Fruit fly (Drosophila melanogaster) whole organism, embryonic: ENCODE measurements around the gene veli.

ENCODE experiments used
- ATbp ChIP-seq: fragments of 200-800 bp; sonication (Bioruptor generic); optimal IDR thresholded peaks from 2 replicates; lab custom pipeline; 2017; ENCODE audit warnings: missing biosample characterization, mild to moderate bottlenecking, missing genetic modification characterization, missing genetic modification reagents
- Aef1 ChIP-seq: fragments of 200-800 bp; sonication (Bioruptor generic); IDR thresholded peaks from 3 replicates; pipeline ENCODE4 v1.3.6; 2022; ENCODE audit warnings: missing biosample characterization, missing genetic modification characterization
- Atf-2 ChIP-seq: fragments of 200-800 bp; sonication (Bioruptor generic); optimal IDR thresholded peaks from 2 replicates; lab custom pipeline; 2016; ENCODE audit warnings: missing biosample characterization, missing genetic modification characterization
- Blimp-1 ChIP-seq: fragments of 200-800 bp; sonication (Bioruptor generic); optimal IDR thresholded peaks from 3 replicates; lab custom pipeline; 2018; ENCODE audit warnings: missing biosample characterization, missing genetic modification characterization, mild to moderate bottlenecking, moderate library complexity, missing genetic modification reagents
- CG10543 ChIP-seq: fragments of 200-800 bp; sonication (Bioruptor generic); optimal IDR thresholded peaks from 3 replicates; lab custom pipeline; 2017; ENCODE audit warnings: missing biosample characterization, mild to moderate bottlenecking, missing genetic modification characterization, moderate library complexity
- CG11504 ChIP-seq: fragments of 200-800 bp; sonication (Bioruptor generic); optimal IDR thresholded peaks from 3 replicates; lab custom pipeline; 2019; ENCODE audit warnings: missing biosample characterization, mild to moderate bottlenecking, missing genetic modification characterization, moderate library complexity
- CG12155 ChIP-seq: fragments of 200-800 bp; sonication (Bioruptor generic); optimal IDR thresholded peaks from 3 replicates; lab custom pipeline; 2016; ENCODE audit warnings: missing biosample characterization, missing genetic modification characterization
- CG12299 ChIP-seq: fragments of 200-800 bp; sonication (Bioruptor generic); optimal IDR thresholded peaks from 2 replicates; lab custom pipeline; 2018; ENCODE audit warnings: missing biosample characterization, mild to moderate bottlenecking, missing genetic modification characterization
- CG12744 ChIP-seq: fragments of 200-800 bp; sonication (Bioruptor generic); optimal IDR thresholded peaks from 2 replicates; lab custom pipeline; 2016; ENCODE audit warnings: missing biosample characterization, missing genetic modification characterization
- CG15011 ChIP-seq: fragments of 200-800 bp; sonication (Bioruptor generic); optimal IDR thresholded peaks from 3 replicates; lab custom pipeline; 2018; ENCODE audit warnings: missing biosample characterization, mild to moderate bottlenecking, missing genetic modification characterization
- CG1603 ChIP-seq: fragments of 200-800 bp; sonication (Bioruptor generic); optimal IDR thresholded peaks from 2 replicates; lab custom pipeline; 2019; ENCODE audit warnings: missing biosample characterization, mild to moderate bottlenecking, missing genetic modification characterization, moderate library complexity
- CG16779 ChIP-seq: fragments of 200-800 bp; sonication (Bioruptor generic); IDR thresholded peaks from 2 replicates; pipeline ENCODE4 v1.3.6; 2022; ENCODE audit warnings: missing biosample characterization, missing genetic modification characterization
- CG1832 ChIP-seq: fragments of 200-800 bp; sonication (Bioruptor generic); optimal IDR thresholded peaks from 2 replicates; lab custom pipeline; 2017; ENCODE audit warnings: missing biosample characterization, mild to moderate bottlenecking, missing genetic modification characterization, inconsistent platforms
- CG2120 ChIP-seq: fragments of 200-800 bp; sonication (Bioruptor generic); optimal IDR thresholded peaks from 3 replicates; lab custom pipeline; 2016; ENCODE audit warnings: missing biosample characterization, missing genetic modification characterization
- CG3065 ChIP-seq: fragments of 200-800 bp; sonication (Bioruptor generic); optimal IDR thresholded peaks from 2 replicates; lab custom pipeline; 2016; ENCODE audit warnings: missing biosample characterization, missing genetic modification characterization
- CG4328 ChIP-seq: fragments of 200-800 bp; sonication (Bioruptor generic); optimal IDR thresholded peaks from 3 replicates; lab custom pipeline; 2017; ENCODE audit warnings: missing biosample characterization, missing genetic modification reagents, missing genetic modification characterization
- CG43689 ChIP-seq: fragments of 200-800 bp; sonication (Bioruptor generic); IDR thresholded peaks from 2 replicates; pipeline ENCODE4 v1.3.6; 2022; ENCODE audit warnings: missing biosample characterization, missing genetic modification characterization
- CG4707 ChIP-seq: fragments of 200-800 bp; sonication (Bioruptor generic); optimal IDR thresholded peaks from 2 replicates; lab custom pipeline; 2018; ENCODE audit warnings: missing biosample characterization, mild to moderate bottlenecking, missing genetic modification characterization, moderate library complexity
- CG5953 ChIP-seq: fragments of 200-800 bp; sonication (Bioruptor generic); IDR thresholded peaks from 2 replicates; pipeline ENCODE4 v1.3.6; 2022; ENCODE audit warnings: missing biosample characterization, missing genetic modification characterization
- CG8478 ChIP-seq: fragments of >200 bp; optimal IDR thresholded peaks from 2 replicates; lab custom pipeline; 2018
- CG9437 ChIP-seq: fragments of 200-800 bp; sonication (Bioruptor generic); optimal IDR thresholded peaks from 2 replicates; lab custom pipeline; 2018; ENCODE audit warnings: missing biosample characterization, mild to moderate bottlenecking, missing genetic modification characterization
- CoRest ChIP-seq: fragments of 200-800 bp; sonication (Bioruptor generic); optimal IDR thresholded peaks from 3 replicates; lab custom pipeline; 2018; ENCODE audit warnings: missing biosample characterization, mild to moderate bottlenecking, missing genetic modification characterization, moderate library complexity
- Dbx ChIP-seq: fragments of 200-800 bp; sonication (Bioruptor generic); IDR thresholded peaks from 3 replicates; pipeline ENCODE4 v1.3.6; 2022; ENCODE audit warnings: missing biosample characterization, missing genetic modification characterization
- Dip2 ChIP-seq: fragments of 200-800 bp; sonication (Bioruptor generic); IDR thresholded peaks from 2 replicates; pipeline ENCODE4 v1.3.6; 2022; ENCODE audit warnings: missing biosample characterization, missing genetic modification characterization
- HLHmδ ChIP-seq: fragments of 200-800 bp; sonication (Bioruptor generic); optimal IDR thresholded peaks from 2 replicates; lab custom pipeline; 2018; ENCODE audit warnings: missing biosample characterization, mild to moderate bottlenecking, missing genetic modification characterization, moderate library complexity
- HmgZ ChIP-seq: fragments of 200-800 bp; sonication (Bioruptor generic); optimal IDR thresholded peaks from 2 replicates; lab custom pipeline; 2018; ENCODE audit warnings: missing biosample characterization, mild to moderate bottlenecking, missing genetic modification characterization
- Hr51 ChIP-seq, 2 experiments: fragments of 200-800 bp; sonication (Bioruptor generic); optimal IDR thresholded peaks; 2 replicates in 1 of 2; 3 replicates in 1 of 2; lab custom pipeline; 2016 to 2018; ENCODE audit warnings: missing biosample characterization in 2 of 2, missing genetic modification characterization in 2 of 2, mild to moderate bottlenecking in 1 of 2, moderate library complexity in 1 of 2
- Hr78 ChIP-seq, 2 experiments: fragments of 200-800 bp in 1 of 2; fragments of >200 bp in 1 of 2; sonication (Bioruptor generic) in 1 of 2; optimal IDR thresholded peaks; 2 replicates each; lab custom pipeline; 2017 to 2019; ENCODE audit warnings: missing biosample characterization in 2 of 2, missing genetic modification characterization in 2 of 2, mild to moderate bottlenecking in 1 of 2, moderate library complexity in 1 of 2
- Med ChIP-seq: fragments of 200-800 bp; sonication (Bioruptor generic); peaks from one replicate; lab custom pipeline; 2016; ENCODE audit warnings: missing biosample characterization, missing genetic modification characterization, mild to moderate bottlenecking, inconsistent platforms, moderate library complexity
- Opbp ChIP-seq: fragments of 200-800 bp; sonication (Bioruptor generic); IDR thresholded peaks from 3 replicates; pipeline ENCODE4 v1.3.6; 2022; ENCODE audit warnings: missing biosample characterization, missing genetic modification characterization; ENCODE audit not compliant: partially characterized antibody
- Sox102F ChIP-seq: fragments of 200-800 bp; sonication (Bioruptor generic); optimal IDR thresholded peaks from 2 replicates; lab custom pipeline; 2018; ENCODE audit warnings: missing biosample characterization, mild to moderate bottlenecking, missing genetic modification characterization, moderate library complexity
- br ChIP-seq: fragments of >200 bp; optimal IDR thresholded peaks from 2 replicates; lab custom pipeline; 2017
- danr ChIP-seq: fragments of 200-800 bp; sonication (Bioruptor generic); IDR thresholded peaks from 2 replicates; pipeline ENCODE4 v1.3.6; 2022; ENCODE audit warnings: missing biosample characterization, missing genetic modification characterization
- esg ChIP-seq: fragments of 200-800 bp; sonication (Bioruptor generic); conservative IDR thresholded peaks from 2 replicates; pipeline ENCODE4 v1.3.6; 2022; ENCODE audit warnings: missing biosample characterization, missing genetic modification characterization
- grau ChIP-seq: fragments of 200-800 bp; optimal IDR thresholded peaks from 3 replicates; lab custom pipeline; 2019; ENCODE audit warnings: missing biosample characterization, mild to moderate bottlenecking, missing genetic modification characterization, moderate library complexity
- gsb ChIP-seq: fragments of 200-800 bp; sonication (Bioruptor generic); IDR thresholded peaks from 2 replicates; pipeline ENCODE4 v1.3.6; 2022; ENCODE audit warnings: missing biosample characterization, missing genetic modification characterization
- gsb-n ChIP-seq: fragments of 200-800 bp; sonication (Bioruptor generic); optimal IDR thresholded peaks from 3 replicates; lab custom pipeline; 2018; ENCODE audit warnings: missing biosample characterization, mild to moderate bottlenecking, missing genetic modification characterization
- hb ChIP-seq: fragments of 200-800 bp; sonication (Bioruptor generic); IDR thresholded peaks from 3 replicates; pipeline ENCODE4 v1.3.6; 2022; ENCODE audit warnings: missing biosample characterization, missing genetic modification characterization; ENCODE audit not compliant: partially characterized antibody
- her ChIP-seq: fragments of 200-800 bp; sonication (Bioruptor generic); optimal IDR thresholded peaks from 2 replicates; lab custom pipeline; 2016; ENCODE audit warnings: missing biosample characterization, missing genetic modification characterization
- hkb ChIP-seq, 2 experiments: fragments of 200-800 bp in 1 of 2; fragments of >200 bp in 1 of 2; sonication (Bioruptor generic) in 1 of 2; IDR thresholded peaks in 1 of 2; optimal IDR thresholded peaks in 1 of 2; 2 replicates each; pipeline versions ENCODE4 v1.3.6 to Lab custom; 2017 to 2022; ENCODE audit warnings: missing biosample characterization in 1 of 2, missing genetic modification characterization in 1 of 2
- lmd ChIP-seq: fragments of 200-800 bp; sonication (Bioruptor generic); IDR thresholded peaks from 2 replicates; pipeline ENCODE4 v1.3.6; 2022; ENCODE audit warnings: missing biosample characterization, missing genetic modification characterization
- lola ChIP-seq, 3 experiments: fragments of >200 bp in 2 of 3; fragments of 200-800 bp in 1 of 3; sonication (Bioruptor generic) in 1 of 3; optimal IDR thresholded peaks; 2 replicates each; lab custom pipeline; 2017 to 2019; ENCODE audit warnings: missing biosample characterization in 3 of 3, missing genetic modification characterization in 3 of 3, mild to moderate bottlenecking in 1 of 3, moderate library complexity in 1 of 3
- nerfin-2 ChIP-seq: fragments of 200-800 bp; sonication (Bioruptor generic); IDR thresholded peaks from 2 replicates; pipeline ENCODE4 v1.3.6; 2022; ENCODE audit warnings: missing biosample characterization, missing genetic modification characterization; ENCODE audit not compliant: partially characterized antibody
- pb ChIP-seq: fragments of 200-800 bp; sonication (Bioruptor generic); optimal IDR thresholded peaks from 3 replicates; lab custom pipeline; 2016; ENCODE audit warnings: missing biosample characterization, missing genetic modification characterization
- peb ChIP-seq: fragments of 200-800 bp; sonication (Bioruptor generic); IDR thresholded peaks from 2 replicates; pipeline ENCODE4 v1.3.6; 2022; ENCODE audit warnings: missing biosample characterization, missing genetic modification characterization
- pfk ChIP-seq: fragments of 200-800 bp; sonication (Bioruptor generic); optimal IDR thresholded peaks from 2 replicates; lab custom pipeline; 2018; ENCODE audit warnings: missing biosample characterization, mild to moderate bottlenecking, missing genetic modification characterization, moderate library complexity
- row ChIP-seq: fragments of 200-800 bp; sonication (Bioruptor generic); IDR thresholded peaks from 3 replicates; pipeline ENCODE4 v1.3.6; 2022; ENCODE audit warnings: missing biosample characterization, missing genetic modification characterization
- scrt ChIP-seq: fragments of 200-800 bp; sonication (Bioruptor generic); optimal IDR thresholded peaks from 2 replicates; lab custom pipeline; 2018; ENCODE audit warnings: missing biosample characterization, mild to moderate bottlenecking, missing genetic modification characterization, moderate library complexity
- ssp ChIP-seq: fragments of 200-800 bp; sonication (Bioruptor generic); IDR thresholded peaks from 2 replicates; pipeline ENCODE4 v1.3.6; 2022; ENCODE audit warnings: missing biosample characterization, missing genetic modification characterization
- stwl ChIP-seq: fragments of 200-800 bp; sonication (Bioruptor generic); optimal IDR thresholded peaks from 3 replicates; lab custom pipeline; 2018; ENCODE audit warnings: missing biosample characterization, mild to moderate bottlenecking, missing genetic modification characterization, moderate library complexity
- tgo ChIP-seq: fragments of 200-800 bp; sonication (Bioruptor generic); IDR thresholded peaks from 3 replicates; pipeline ENCODE4 v1.3.6; 2022; ENCODE audit warnings: missing biosample characterization, missing genetic modification characterization

The veli gene

DNA sequence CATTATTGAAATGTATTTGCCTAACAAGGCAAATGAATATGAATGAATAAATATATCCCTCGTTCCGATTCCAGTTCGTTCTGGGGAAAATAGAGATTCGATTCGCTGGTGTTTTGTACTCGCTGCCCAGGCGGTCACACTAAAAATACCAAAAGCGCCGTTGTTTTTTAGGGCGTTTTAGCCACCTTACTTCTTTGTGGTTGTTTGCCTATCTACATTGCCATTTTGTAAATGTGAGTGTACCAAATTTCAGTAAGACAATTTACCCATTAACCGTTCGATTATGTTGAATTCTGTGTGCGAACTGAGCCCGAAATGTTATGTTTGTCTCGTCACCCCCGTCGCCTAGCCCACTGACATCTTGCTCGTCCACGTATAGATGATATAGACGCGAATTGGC lies 32.1 kb upstream of the veli start, which contains the start of the genes CG33095 and CG33096 (continued):
- TF ChIP-seq Atf-2 (no peak), Blimp-1 (GFP tag; lab: Kevin White, UChicago) (no peak), grau (tag; lab: Kevin White, UChicago) (no peak), hkb (optimal IDR thresholded peaks at IDR 0.05; lab: Kevin White, UChicago) (peak; percentile 31), hkb (GFP tag; IDR thresholded peaks at IDR 0.05; lab: Robert Waterston, UW) (no peak), HLHmδ (GFP tag; lab: Kevin White, UChicago) (no peak), Dip2 (GFP tag; lab: Robert Waterston, UW) (no peak), nerfin-2 (GFP tag; lab: Robert Waterston, UW) (no peak), CG5953 (no peak), lola (GFP tag; optimal IDR thresholded peaks at IDR 0.05; lab: Kevin White, UChicago) (no peak), CG10543 (no peak), CG12299 (tag; lab: Kevin White, UChicago) (no peak), CG1603 (tag; lab: Kevin White, UChicago) (peak; percentile 84), lmd (GFP tag; lab: Robert Waterston, UW) (no peak), esg (GFP tag; lab: Robert Waterston, UW) (no peak), pb (no peak), Hr78 (GFP tag; optimal IDR thresholded peaks at IDR 0.05; lab: Kevin White, UChicago) (no peak), CG16779 (GFP tag; lab: Robert Waterston, UW) (no peak), CG1832 (GFP tag; lab: Kevin White, UChicago) (no peak), CG2120 (no peak), ssp (no peak), stwl (peak; percentile 84), Hr51 (GFP tag; optimal IDR thresholded peaks at IDR 0.05; lab: Kevin White, UChicago) (no peak), HmgZ (tag; lab: Kevin White, UChicago) (peak; percentile 68), br (lab: Kevin White, UChicago) (no peak), CG4328 (GFP tag; lab: Kevin White, UChicago) (no peak), gsb-n (tag; lab: Kevin White, UChicago) (peak; percentile 83), ATbp (GFP tag; lab: Kevin White, UChicago) (no peak), Med (GFP tag; lab: Kevin White, UChicago) (peak; percentile 77), Dbx (GFP tag; lab: Robert Waterston, UW) (no peak), her (GFP tag; lab: Kevin White, UChicago) (no peak), Aef1 (GFP tag; lab: Robert Waterston, UW) (no peak), danr (GFP tag; lab: Robert Waterston, UW) (no peak), CG11504 (no peak), CG8478 (lab: Kevin White, UChicago) (no peak), peb (GFP tag; lab: Robert Waterston, UW) (no peak), CG4707 (no peak), gsb (GFP tag; lab: Robert Waterston, UW) (no peak), scrt (GFP tag; lab: Kevin White, UChicago) (no peak), tgo (GFP tag; lab: Robert Waterston, UW) (no peak), hb (GFP tag; lab: Robert Waterston, UW) (no peak), Sox102F (GFP tag; lab: Kevin White, UChicago) (no peak), CG12155 (no peak), Opbp (GFP tag; lab: Robert Waterston, UW) (no peak), row (GFP tag; lab: Robert Waterston, UW) (peak; percentile 88), CoRest (no peak), CG15011 (no peak), CG3065 (GFP tag; lab: Kevin White, UChicago) (no peak), CG9437 (GFP tag; lab: Kevin White, UChicago) (no peak), pfk (GFP tag; lab: Kevin White, UChicago) (peak; percentile 69), CG12744 (GFP tag; lab: Kevin White, UChicago) (no peak), CG43689 (GFP tag; lab: Robert Waterston, UW) (no peak)
